Worm (Caenorhabditis elegans): ENCODE data around the gene smg-8.

smg-8 gene

ce11 chrII:14441144-14441543 is at the start of gene smg-8:
smg-8 (plus strand) TSS chrII:14441409.
- no peak for TF ChIP-seq unc-62 (GFP tag; optimal IDR thresholded peaks at IDR 0.05)

ce11 chrII:14393766-14394165 is 47.4 kb upstream of the smg-8 start:
- no peak for TF ChIP-seq unc-62 (GFP tag; optimal IDR thresholded peaks at IDR 0.05)

- TF ChIP-seq unc-62 (GFP tag; optimal IDR thresholded peaks at IDR 0.05): no peak
Measured at ce11 chrII:14399595-14399994, 41.6 kb upstream of the smg-8 start.

ce11 chrII:14401098-14401497 is 40.1 kb upstream of the smg-8 start:
- TF ChIP-seq unc-62 (GFP tag; optimal IDR thresholded peaks at IDR 0.05): no peak

ce11 chrII:14404266-14404665 is 36.9 kb upstream of the smg-8 start:
- no peak for TF ChIP-seq unc-62 (GFP tag; optimal IDR thresholded peaks at IDR 0.05)

ce11 chrII:14404741-14405488 is 36.3 kb upstream of the smg-8 start:
- TF ChIP-seq unc-62 (GFP tag; optimal IDR thresholded peaks at IDR 0.05): no peak

- no peak for TF ChIP-seq unc-62 (GFP tag; optimal IDR thresholded peaks at IDR 0.05)
Measured at ce11 chrII:14405489-14406059, 35.6 kb upstream of the smg-8 start.

ce11 chrII:14406117-14406935 is 34.9 kb upstream of the smg-8 start:
- no peak for TF ChIP-seq unc-62 (GFP tag; optimal IDR thresholded peaks at IDR 0.05)

ce11 chrII:14407332-14408270 is 33.6 kb upstream of the smg-8 start:
- TF ChIP-seq unc-62 (GFP tag; optimal IDR thresholded peaks at IDR 0.05): no peak

- TF ChIP-seq unc-62 (GFP tag; optimal IDR thresholded peaks at IDR 0.05): no peak
Measured at ce11 chrII:14408312-14408711, 32.9 kb upstream of the smg-8 start, which contains the start of gene F26H11.4. F26H11.4 (plus strand) TSS chrII:14408612.

ce11 chrII:14410768-14411167 is 30.4 kb upstream of the smg-8 start, which contains the start of gene dsb-2:
dsb-2 (plus strand) TSS chrII:14411095.
- TF ChIP-seq unc-62 (GFP tag; optimal IDR thresholded peaks at IDR 0.05): no peak

- no peak for TF ChIP-seq unc-62 (GFP tag; optimal IDR thresholded peaks at IDR 0.05)
Measured at ce11 chrII:14413035-14413525, 28.1 kb upstream of the smg-8 start, which contains the start of gene exl-1. exl-1 (minus strand) TSS chrII:14413475.

- TF ChIP-seq unc-62 (GFP tag; optimal IDR thresholded peaks at IDR 0.05): no peak
Measured at ce11 chrII:14413709-14414108, 27.5 kb upstream of the smg-8 start.

ce11 chrII:14415427-14415826 is 25.8 kb upstream of the smg-8 start:
- no peak for TF ChIP-seq unc-62 (GFP tag; optimal IDR thresholded peaks at IDR 0.05)

- no peak for TF ChIP-seq unc-62 (GFP tag; optimal IDR thresholded peaks at IDR 0.05)
Measured at ce11 chrII:14416988-14417387, 24.2 kb upstream of the smg-8 start.
